Fruit fly (Drosophila melanogaster) whole organism, wandering third instar larva: ENCODE data around the gene CG2991.

Source experiments
- CG32264 ChIP-seq: fragments of 200-800 bp; sonication (Bioruptor generic); optimal IDR thresholded peaks from 2 replicates; lab custom pipeline; 2016; ENCODE audit warnings: missing biosample characterization, missing genetic modification characterization
- Dfd ChIP-seq: fragments of >200 bp; optimal IDR thresholded peaks from 2 replicates; lab custom pipeline; 2017; ENCODE audit warnings: missing biosample characterization, missing genetic modification characterization
- Dif ChIP-seq: fragments of 200-275, 200-300 bp; sonication (Bioruptor generic); optimal IDR thresholded peaks from 2 replicates; lab custom pipeline; 2018; ENCODE audit warnings: missing biosample characterization, missing genetic modification characterization; ENCODE audit not compliant: partially characterized antibody
- HLH106 ChIP-seq: fragments of 200-800 bp; optimal IDR thresholded peaks from 3 replicates; lab custom pipeline; 2019; ENCODE audit warnings: missing biosample characterization, mild to moderate bottlenecking, missing genetic modification characterization, moderate library complexity
- Hnf4 ChIP-seq: fragments of 200-800 bp; sonication (Bioruptor generic); optimal IDR thresholded peaks from 2 replicates; lab custom pipeline; 2016; ENCODE audit warnings: missing biosample characterization, mild to moderate bottlenecking, missing genetic modification characterization
- Hr78 ChIP-seq: fragments of >200 bp; optimal IDR thresholded peaks from 2 replicates; lab custom pipeline; 2017; ENCODE audit warnings: missing biosample characterization, missing genetic modification characterization
- Hr83 ChIP-seq: fragments of 200-300 bp; sonication (Bioruptor generic); optimal IDR thresholded peaks from 2 replicates; lab custom pipeline; 2016; ENCODE audit warnings: missing biosample characterization, mild to moderate bottlenecking, missing genetic modification characterization, moderate library complexity; ENCODE audit not compliant: poor library complexity, severe bottlenecking
- Jra ChIP-seq: sonication (Bioruptor generic); optimal IDR thresholded peaks from 2 replicates; lab custom pipeline; 2016; ENCODE audit warnings: missing biosample characterization, missing genetic modification characterization
- OdsH ChIP-seq: fragments of 200-800 bp; sonication (Bioruptor generic); optimal IDR thresholded peaks from 2 replicates; lab custom pipeline; 2016; ENCODE audit warnings: missing biosample characterization, mild to moderate bottlenecking, missing genetic modification characterization
- Rel ChIP-seq, 2 experiments: fragments of 200-800 bp; sonication (Bioruptor generic) in 1 of 2; optimal IDR thresholded peaks; 2 replicates in 1 of 2; 3 replicates in 1 of 2; lab custom pipeline; 2016 to 2019; ENCODE audit warnings: mild to moderate bottlenecking in 2 of 2, missing biosample characterization in 2 of 2, missing genetic modification characterization in 2 of 2, moderate library complexity in 1 of 2
- Sp1 ChIP-seq: fragments of 200-800 bp; sonication (Bioruptor generic); optimal IDR thresholded peaks from 3 replicates; lab custom pipeline; 2019; ENCODE audit warnings: missing biosample characterization, mild to moderate bottlenecking, missing genetic modification characterization, moderate library complexity
- Vsx2 ChIP-seq: fragments of 200-300, 225-300 bp; sonication (Bioruptor generic); optimal IDR thresholded peaks from 2 replicates; lab custom pipeline; 2018; ENCODE audit warnings: missing biosample characterization, missing genetic modification characterization; ENCODE audit not compliant: partially characterized antibody
- br ChIP-seq: fragments of 200-800 bp; sonication (Bioruptor generic); optimal IDR thresholded peaks from 2 replicates; lab custom pipeline; 2016; ENCODE audit warnings: missing biosample characterization, missing genetic modification characterization
- brk ChIP-seq: fragments of 200-800 bp; sonication (Bioruptor generic); optimal IDR thresholded peaks from 2 replicates; lab custom pipeline; 2016; ENCODE audit warnings: missing biosample characterization, mild to moderate bottlenecking, missing genetic modification characterization
- dl ChIP-seq, 2 experiments: fragments of 175-275, 200-275 bp in 1 of 2; fragments of 200-275 bp in 1 of 2; sonication (Bioruptor generic); optimal IDR thresholded peaks; lab custom pipeline; 2018; ENCODE audit warnings: mild to moderate bottlenecking in 2 of 2, missing biosample characterization in 2 of 2, missing genetic modification characterization in 2 of 2, moderate library complexity in 2 of 2; ENCODE audit not compliant: partially characterized antibody in 2 of 2, insufficient read depth in 1 of 2
- dmrt93B ChIP-seq: fragments of 200-800 bp; sonication (Bioruptor generic); optimal IDR thresholded peaks from 2 replicates; lab custom pipeline; 2018; ENCODE audit warnings: missing biosample characterization, mild to moderate bottlenecking, missing genetic modification characterization
- dsf ChIP-seq: sonication (Bioruptor generic); optimal IDR thresholded peaks from 2 replicates; lab custom pipeline; 2016; ENCODE audit warnings: missing biosample characterization, missing genetic modification characterization, borderline replicate concordance
- ey ChIP-seq: fragments of 200-800 bp; sonication (Bioruptor generic); optimal IDR thresholded peaks from 2 replicates; lab custom pipeline; 2016; ENCODE audit warnings: missing biosample characterization, missing genetic modification characterization
- foxo ChIP-seq, 2 experiments: fragments of 200-800 bp; sonication (Bioruptor generic); optimal IDR thresholded peaks; 2 replicates in 1 of 2; 3 replicates in 1 of 2; lab custom pipeline; 2016 to 2017; ENCODE audit warnings: missing biosample characterization in 2 of 2, missing genetic modification characterization in 2 of 2
- fru ChIP-seq: fragments of 200-800 bp; sonication (Bioruptor generic); optimal IDR thresholded peaks from 3 replicates; lab custom pipeline; 2016; ENCODE audit warnings: missing biosample characterization, mild to moderate bottlenecking, missing genetic modification characterization
- h ChIP-seq: fragments of 200-800 bp; sonication (Bioruptor generic); optimal IDR thresholded peaks from 3 replicates; lab custom pipeline; 2016; ENCODE audit warnings: missing biosample characterization, mild to moderate bottlenecking, missing genetic modification characterization
- jim ChIP-seq: fragments of 175-275, 200-325 bp; sonication (Bioruptor generic); optimal IDR thresholded peaks from 2 replicates; lab custom pipeline; 2016; ENCODE audit warnings: missing biosample characterization, mild to moderate bottlenecking, missing genetic modification characterization
- lola ChIP-seq: fragments of >200 bp; optimal IDR thresholded peaks from 2 replicates; lab custom pipeline; 2017; ENCODE audit warnings: missing biosample characterization, missing genetic modification characterization
- psq ChIP-seq: fragments of 200-800 bp; sonication (Bioruptor generic); optimal IDR thresholded peaks from 3 replicates; lab custom pipeline; 2017; ENCODE audit warnings: missing biosample characterization, mild to moderate bottlenecking, missing genetic modification characterization, moderate library complexity
- rgr ChIP-seq: fragments of 200-800 bp; sonication (Bioruptor generic); optimal IDR thresholded peaks from 3 replicates; lab custom pipeline; 2016; ENCODE audit warnings: missing biosample characterization, mild to moderate bottlenecking, missing genetic modification characterization
- sv ChIP-seq: fragments of 200-800 bp; sonication (Bioruptor generic); optimal IDR thresholded peaks from 3 replicates; lab custom pipeline; 2016; ENCODE audit warnings: missing biosample characterization, missing genetic modification characterization
- tai ChIP-seq: sonication (Bioruptor generic); optimal IDR thresholded peaks from 2 replicates; lab custom pipeline; 2016; ENCODE audit warnings: missing biosample characterization, missing genetic modification characterization
- usp ChIP-seq: fragments of >200 bp; optimal IDR thresholded peaks from 2 replicates; lab custom pipeline; 2017; ENCODE audit warnings: missing biosample characterization, missing genetic modification characterization
- woc ChIP-seq: sonication (Bioruptor generic); optimal IDR thresholded peaks from 2 replicates; lab custom pipeline; 2016; ENCODE audit warnings: missing biosample characterization, mild to moderate bottlenecking, missing genetic modification characterization

CG2991 gene

dm6 chr2L:2891200-2891599 lies 34.2 kb downstream of the CG2991 start:
- TF ChIP-seq Dfd (GFP tag; lab: Kevin White, UChicago) (peak; percentile 3), psq (GFP tag; lab: Kevin White, UChicago) (no peak), dsf (GFP tag; lab: Kevin White, UChicago) (no peak)

- TF ChIP-seq tai (no peak), HLH106 (no peak), Vsx2 (GFP tag; lab: Kevin White, UChicago) (no peak), psq (GFP tag; lab: Kevin White, UChicago) (no peak), Dfd (GFP tag; lab: Kevin White, UChicago) (peak; percentile 81), brk (GFP tag; lab: Kevin White, UChicago) (no peak)
Observed at dm6 chr2L:2894356-2894755, 37.4 kb downstream of the CG2991 start.

- TF ChIP-seq dsf (GFP tag; lab: Kevin White, UChicago) (no peak), Hr83 (GFP tag; lab: Kevin White, UChicago) (no peak), foxo (GFP tag; optimal IDR thresholded peaks at IDR 0.05; lab: Kevin White, UChicago) (peak in 1 of 2 experiments; percentile 40), lola (GFP tag; lab: Kevin White, UChicago) (no peak), sv (GFP tag; lab: Kevin White, UChicago) (peak; percentile 80), h (GFP tag; lab: Kevin White, UChicago) (peak; percentile 39), br (GFP tag; lab: Kevin White, UChicago) (peak; percentile 29), Dfd (GFP tag; lab: Kevin White, UChicago) (no peak), OdsH (GFP tag; lab: Kevin White, UChicago) (peak; percentile 23), ey (GFP tag; lab: Kevin White, UChicago) (peak; percentile 6), Jra (GFP tag; lab: Kevin White, UChicago) (no peak), rgr (GFP tag; lab: Kevin White, UChicago) (peak; percentile 29), Hr78 (GFP tag; lab: Kevin White, UChicago) (no peak), Hnf4 (GFP tag; lab: Kevin White, UChicago) (peak; percentile 21), HLH106 (no peak), usp (GFP tag; lab: Kevin White, UChicago) (no peak), fru (peak; percentile 47), jim (GFP tag; lab: Kevin White, UChicago) (no peak)
Observed at dm6 chr2L:2897024-2897549, 40.1 kb downstream of the CG2991 start.

- TF ChIP-seq dmrt93B (GFP tag; lab: Kevin White, UChicago), result no peak
- TF ChIP-seq Rel (GFP tag; optimal IDR thresholded peaks at IDR 0.05; lab: Kevin White, UChicago), result no peak
- peak; percentile 29 for TF ChIP-seq Rel (tag; optimal IDR thresholded peaks at IDR 0.05; lab: Kevin White, UChicago)
Observed at dm6 chr2L:2897710-2898109, 40.7 kb downstream of the CG2991 start.

dm6 chr2L:2898247-2898646 lies 41.3 kb downstream of the CG2991 start:
- TF ChIP-seq Jra (GFP tag; lab: Kevin White, UChicago) (no peak), dl (GFP tag; optimal IDR thresholded peaks at IDR 0.05; lab: Kevin White, UChicago; ENCODE audit: insufficient read depth in 1 of 2, partially characterized antibody in 2 of 2) (no peak), psq (GFP tag; lab: Kevin White, UChicago) (no peak), woc (GFP tag; lab: Kevin White, UChicago) (no peak), foxo (GFP tag; optimal IDR thresholded peaks at IDR 0.05; lab: Kevin White, UChicago) (no peak), Vsx2 (GFP tag; lab: Kevin White, UChicago) (no peak), usp (GFP tag; lab: Kevin White, UChicago) (no peak), rgr (GFP tag; lab: Kevin White, UChicago) (no peak), CG32264 (GFP tag; lab: Kevin White, UChicago) (no peak), Dif (no peak), Hr78 (GFP tag; lab: Kevin White, UChicago) (no peak), dsf (GFP tag; lab: Kevin White, UChicago) (no peak), jim (GFP tag; lab: Kevin White, UChicago) (no peak), Dfd (GFP tag; lab: Kevin White, UChicago) (no peak), Hr83 (GFP tag; lab: Kevin White, UChicago) (no peak), Rel (GFP tag; optimal IDR thresholded peaks at IDR 0.05; lab: Kevin White, UChicago) (no peak), Rel (tag; optimal IDR thresholded peaks at IDR 0.05; lab: Kevin White, UChicago) (no peak), fru (no peak), br (GFP tag; lab: Kevin White, UChicago) (no peak), Sp1 (GFP tag; lab: Kevin White, UChicago) (no peak)
- TF ChIP-seq, all 38 proteins: peak for 0
